Worm (Caenorhabditis elegans) whole organism, young adult: Measurements from ENCODE around the gene F38B7.3.

Experiments used
- F22D6.2 ChIP-seq: sonication (generic microtip); optimal IDR thresholded peaks from 2 replicates; lab custom pipeline; 2016; ENCODE audit warnings: mild to moderate bottlenecking, missing genetic modification characterization, missing compliant biosample characterization
- athp-1 ChIP-seq: sonication (generic microtip); optimal IDR thresholded peaks from 2 replicates; lab custom pipeline; 2017; ENCODE audit warnings: mild to moderate bottlenecking, missing genetic modification characterization, missing compliant biosample characterization
- ekl-4 ChIP-seq: fragments of 200-800 bp; sonication (Bioruptor generic); IDR thresholded peaks from 2 replicates; pipeline ENCODE4 v1.3.6; 2022; ENCODE audit warnings: missing genetic modification reagents, missing genetic modification characterization, missing compliant biosample characterization
- fkh-3 ChIP-seq: sonication (generic microtip); optimal IDR thresholded peaks from 2 replicates; lab custom pipeline; 2016; ENCODE audit warnings: mild to moderate bottlenecking, missing genetic modification characterization, missing compliant biosample characterization
- let-526 ChIP-seq: fragments of 200-800 bp; sonication (Bioruptor generic); IDR thresholded peaks from 2 replicates; pipeline ENCODE4 v1.3.6; 2022; ENCODE audit warnings: missing genetic modification reagents, missing genetic modification characterization, missing compliant biosample characterization
- lin-35 ChIP-seq, 3 experiments: fragments of 150-350 bp in 2 of 3; sonication (generic microtip) in 1 of 3; optimal IDR thresholded peaks; 2 replicates each; lab custom pipeline; 2014 to 2018; ENCODE audit warnings: missing biosample characterization in 3 of 3, missing genetic modification characterization in 3 of 3, missing genetic modification reagents in 3 of 3
- mes-4 ChIP-seq: sonication (generic microtip); optimal IDR thresholded peaks from 2 replicates; lab custom pipeline; 2016; ENCODE audit warnings: missing genotype, missing genetic modification characterization, missing compliant biosample characterization
- nfyb-1 ChIP-seq: fragments of 200-800 bp; sonication (Bioruptor generic); IDR thresholded peaks from 2 replicates; pipeline ENCODE4 v1.3.6; 2022; ENCODE audit warnings: missing genetic modification reagents, missing genetic modification characterization, missing compliant biosample characterization
- rcor-1 ChIP-seq: fragments of 200-800 bp; sonication (Bioruptor generic); IDR thresholded peaks from 2 replicates; pipeline ENCODE4 v1.3.6; 2022; ENCODE audit warnings: missing genetic modification reagents, missing genetic modification characterization, missing compliant biosample characterization
- rec-8 ChIP-seq, 2 experiments: sonication (generic microtip); optimal IDR thresholded peaks; 2 replicates each; lab custom pipeline; 2016; ENCODE audit warnings: mild to moderate bottlenecking in 2 of 2, missing genetic modification characterization in 2 of 2, missing genetic modification reagents in 2 of 2, missing genotype in 2 of 2, missing biosample characterization in 1 of 2, missing compliant biosample characterization in 1 of 2, moderate library complexity in 1 of 2
- repo-1 ChIP-seq: sonication (generic microtip); optimal IDR thresholded peaks from 2 replicates; lab custom pipeline; 2017; ENCODE audit warnings: mild to moderate bottlenecking, missing genetic modification characterization, missing compliant biosample characterization
- sdz-38 ChIP-seq: sonication (generic microtip); optimal IDR thresholded peaks from 2 replicates; lab custom pipeline; 2016; ENCODE audit warnings: missing genotype, missing genetic modification characterization, missing compliant biosample characterization
- unc-62 ChIP-seq: fragments of 150-350 bp; optimal IDR thresholded peaks from 2 replicates; lab custom pipeline; 2014; ENCODE audit warnings: missing biosample characterization, missing genetic modification reagents, missing genetic modification characterization
- ztf-22 ChIP-seq: fragments of 200-800 bp; sonication (Bioruptor generic); optimal IDR thresholded peaks from 2 replicates; lab custom pipeline; 2018; ENCODE audit warnings: mild to moderate bottlenecking, missing genetic modification characterization, moderate library complexity, missing compliant biosample characterization

- TF ChIP-seq rcor-1 (GFP tag; lab: Robert Waterston, UW) (no peak), nfyb-1 (GFP tag; lab: Robert Waterston, UW) (no peak), mes-4 (tag; lab: Kevin White, UChicago) (no peak), ekl-4 (GFP tag; lab: Robert Waterston, UW) (no peak), repo-1 (tag; lab: Kevin White, UChicago) (no peak), ztf-22 (GFP tag; lab: Kevin White, UChicago) (no peak), lin-35 (GFP tag; optimal IDR thresholded peaks at IDR 0.05; lab: Kevin White, UChicago) (no peak), athp-1 (tag; lab: Kevin White, UChicago) (no peak), let-526 (GFP tag; lab: Robert Waterston, UW) (no peak), rec-8 (tag; optimal IDR thresholded peaks at IDR 0.05; lab: Kevin White, UChicago) (no peak), unc-62 (GFP tag; lab: Kevin White, UChicago) (no peak), F22D6.2 (tag; lab: Kevin White, UChicago) (no peak), fkh-3 (tag; lab: Kevin White, UChicago) (no peak), sdz-38 (tag; lab: Kevin White, UChicago) (no peak)
Measured at ce11 chrV:11593427-11593826, 44.5 kb downstream of the F38B7.3 start, which contains the start of gene srx-80.
